Fruit fly (Drosophila melanogaster): ENCODE results near the gene CG17129.
A peak's percentile ranks its signal among the peaks of the same experiment; 100 is the strongest.

The CG17129 gene

DNA sequence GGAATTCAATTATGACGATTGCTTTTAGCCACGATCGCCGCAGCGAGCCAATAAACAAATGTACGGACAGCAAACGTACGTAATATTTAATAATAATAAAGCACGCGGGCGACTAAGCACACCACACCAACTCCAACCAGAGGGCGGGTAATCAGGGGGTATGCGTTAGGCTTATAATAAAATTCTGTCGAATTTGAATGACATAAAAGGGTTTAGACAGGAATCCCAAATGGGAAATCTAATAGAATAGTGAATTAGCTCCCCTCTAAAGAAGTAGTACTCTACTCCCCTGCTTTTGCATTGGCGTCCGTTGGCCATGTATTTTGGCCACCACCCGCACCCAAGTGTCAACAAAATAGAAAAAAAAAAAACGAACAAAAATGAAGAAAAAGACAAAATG is 42.3 kb upstream of the CG17129 start (continued):
- TF ChIP-seq pan (optimal IDR thresholded peaks at IDR 0.05): no peak
- TF ChIP-seq pan (GFP tag; optimal IDR thresholded peaks at IDR 0.05 in 1 of 2, IDR thresholded peaks at IDR 0.05 in 1 of 2): peak in 1 of 2 experiments; percentile 68
- no peak for TF ChIP-seq Ssrp (tag; optimal IDR thresholded peaks at IDR 0.05)
- no peak for TF ChIP-seq Dll (GFP tag; IDR thresholded peaks at IDR 0.05; ENCODE audit: partially characterized antibody)
- TF ChIP-seq chm (GFP tag; IDR thresholded peaks at IDR 0.05): peak; percentile 60
- TF ChIP-seq CG30431 (GFP tag; optimal IDR thresholded peaks at IDR 0.05): no peak
- TF ChIP-seq CG43689 (GFP tag; IDR thresholded peaks at IDR 0.05): 0 out of 2 replicates have a peak, but pooled peaks have one; percentile 20
- TF ChIP-seq p53 (GFP tag; optimal IDR thresholded peaks at IDR 0.05): no peak
- no peak; the same call in 1 of the 2 replicates for TF ChIP-seq Taf1 (GFP tag; IDR thresholded peaks at IDR 0.05)
- TF ChIP-seq scrt (GFP tag; optimal IDR thresholded peaks at IDR 0.05): peak; percentile 4
- no peak for TF ChIP-seq CG7745 (tag; optimal IDR thresholded peaks at IDR 0.05)
- no peak for TF ChIP-seq HmgD (GFP tag; optimal IDR thresholded peaks at IDR 0.05)
- 0 out of 2 replicates have a peak, but pooled peaks have one; percentile 10 for TF ChIP-seq CG9215 (GFP tag; IDR thresholded peaks at IDR 0.05)
- TF ChIP-seq CG7928 (GFP tag; optimal IDR thresholded peaks at IDR 0.05): no peak
- no peak for TF ChIP-seq dimm (GFP tag; IDR thresholded peaks at IDR 0.05)
- no peak for TF ChIP-seq pros (GFP tag; optimal IDR thresholded peaks at IDR 0.05)
- TF ChIP-seq CG5180 (GFP tag; optimal IDR thresholded peaks at IDR 0.05): no peak
- TF ChIP-seq H15 (GFP tag; IDR thresholded peaks at IDR 0.05): peak; percentile 36; the same call in 1 of the 3 replicates
- 0 out of 2 replicates have a peak, but pooled peaks have one; percentile 8 for TF ChIP-seq nerfin-2 (GFP tag; IDR thresholded peaks at IDR 0.05; ENCODE audit: partially characterized antibody)
- peak; percentile 26; the same call in 1 of the 3 replicates for TF ChIP-seq CG14050 (GFP tag; IDR thresholded peaks at IDR 0.05)
- TF ChIP-seq danr (GFP tag; IDR thresholded peaks at IDR 0.05): no peak
- TF ChIP-seq CG6689 (GFP tag; IDR thresholded peaks at IDR 0.05): 0 out of 2 replicates have a peak, but pooled peaks have one; percentile 33
- TF ChIP-seq seq (GFP tag; IDR thresholded peaks at IDR 0.05): no peak
- TF ChIP-seq Lpt (GFP tag; optimal IDR thresholded peaks at IDR 0.05): no peak
- peak; percentile 13 for TF ChIP-seq unpg (GFP tag; optimal IDR thresholded peaks at IDR 0.05)
- no peak for TF ChIP-seq Doc3 (GFP tag; IDR thresholded peaks at IDR 0.05; ENCODE audit: partially characterized antibody)
- no peak for TF ChIP-seq Scr (GFP tag; IDR thresholded peaks at IDR 0.05; ENCODE audit: partially characterized antibody)
- TF ChIP-seq CG30403 (GFP tag; optimal IDR thresholded peaks at IDR 0.05): no peak
- no peak for TF ChIP-seq CG6791 (GFP tag; IDR thresholded peaks at IDR 0.05; ENCODE audit: partially characterized antibody)
- 0 out of 2 replicates have a peak, but pooled peaks have one; percentile 20 for TF ChIP-seq ap (GFP tag; IDR thresholded peaks at IDR 0.05)
- no peak for TF ChIP-seq salm (tag; optimal IDR thresholded peaks at IDR 0.05)
- peak; percentile 24 for TF ChIP-seq sqz (GFP tag; optimal IDR thresholded peaks at IDR 0.05)
- TF ChIP-seq pzg (GFP tag; optimal IDR thresholded peaks at IDR 0.05): no peak
- TF ChIP-seq ind (GFP tag; optimal IDR thresholded peaks at IDR 0.05): peak; percentile 14
- TF ChIP-seq ERR (GFP tag; optimal IDR thresholded peaks at IDR 0.05): no peak
- TF ChIP-seq CG12155 (GFP tag; optimal IDR thresholded peaks at IDR 0.05): no peak
- TF ChIP-seq CG31441 (GFP tag; IDR thresholded peaks at IDR 0.05): no peak
- no peak for TF ChIP-seq bbx (GFP tag; IDR thresholded peaks at IDR 0.05; ENCODE audit: partially characterized antibody)
- peak; percentile 43; the same call in 1 of the 2 replicates for TF ChIP-seq CG9932 (GFP tag; IDR thresholded peaks at IDR 0.05)
- TF ChIP-seq stwl (tag; optimal IDR thresholded peaks at IDR 0.05): no peak
- TF ChIP-seq bsh (GFP tag; optimal IDR thresholded peaks at IDR 0.05): no peak
- no peak for TF ChIP-seq ase (GFP tag; IDR thresholded peaks at IDR 0.05)
- TF ChIP-seq sens-2 (GFP tag; IDR thresholded peaks at IDR 0.05): 0 out of 2 replicates have a peak, but pooled peaks have one; percentile 13
- peak; percentile 8 for TF ChIP-seq CG7839 (tag; optimal IDR thresholded peaks at IDR 0.05)
- no peak for TF ChIP-seq ro (GFP tag; IDR thresholded peaks at IDR 0.05)
- 0 out of 3 replicates have a peak, but pooled peaks have one; percentile 31 for TF ChIP-seq CG11456 (GFP tag; IDR thresholded peaks at IDR 0.05)
- no peak for TF ChIP-seq crp (GFP tag; optimal IDR thresholded peaks at IDR 0.05)
- TF ChIP-seq cwo (GFP tag; optimal IDR thresholded peaks at IDR 0.05): no peak
- no peak for TF ChIP-seq Kr (GFP tag; optimal IDR thresholded peaks at IDR 0.05)
- TF ChIP-seq Dip3 (GFP tag; optimal IDR thresholded peaks at IDR 0.05): no peak
